Fruit fly (Drosophila melanogaster) whole organism, embryonic: ENCODE data around the gene Jhbp7.

ENCODE experiments used
- B-H1 ChIP-seq: fragments of 200-800 bp; sonication (Bioruptor generic); IDR thresholded peaks from 3 replicates; pipeline ENCODE4 v1.3.6; 2022; ENCODE audit warnings: missing biosample characterization, missing genetic modification characterization
- B-H2 ChIP-seq: fragments of 200-800 bp; sonication (Bioruptor generic); optimal IDR thresholded peaks from 2 replicates; lab custom pipeline; 2018; ENCODE audit warnings: missing biosample characterization, mild to moderate bottlenecking, missing genetic modification characterization
- CG10462 ChIP-seq: fragments of 200-800 bp; sonication (Bioruptor generic); optimal IDR thresholded peaks from 2 replicates; lab custom pipeline; 2016; ENCODE audit warnings: missing biosample characterization, missing genetic modification characterization
- CG12219 ChIP-seq: fragments of 200-800 bp; sonication (Bioruptor generic); optimal IDR thresholded peaks from 3 replicates; lab custom pipeline; 2018; ENCODE audit warnings: missing biosample characterization, mild to moderate bottlenecking, missing genetic modification characterization
- CG12942 ChIP-seq: fragments of 200-800 bp; sonication (Bioruptor generic); optimal IDR thresholded peaks from 3 replicates; lab custom pipeline; 2016; ENCODE audit warnings: missing biosample characterization, missing genetic modification characterization
- CG13296 ChIP-seq: fragments of 200-800 bp; sonication (Bioruptor generic); optimal IDR thresholded peaks from 3 replicates; lab custom pipeline; 2018; ENCODE audit warnings: missing biosample characterization, mild to moderate bottlenecking, missing genetic modification characterization
- CG14014 ChIP-seq: fragments of 200-800 bp; sonication (Bioruptor generic); IDR thresholded peaks from 2 replicates; pipeline ENCODE4 v1.3.6; 2022; ENCODE audit warnings: missing biosample characterization, missing genetic modification characterization
- CG15073 ChIP-seq: fragments of 200-800 bp; sonication (Bioruptor generic); optimal IDR thresholded peaks from 2 replicates; lab custom pipeline; 2016; ENCODE audit warnings: missing biosample characterization, missing genetic modification characterization
- CG17385 ChIP-seq: fragments of 200-800 bp; sonication (Bioruptor generic); optimal IDR thresholded peaks from 3 replicates; lab custom pipeline; 2018; ENCODE audit warnings: missing biosample characterization, mild to moderate bottlenecking, missing genetic modification characterization
- CG1832 ChIP-seq: fragments of 200-800 bp; sonication (Bioruptor generic); optimal IDR thresholded peaks from 2 replicates; lab custom pipeline; 2017; ENCODE audit warnings: missing biosample characterization, mild to moderate bottlenecking, missing genetic modification characterization, inconsistent platforms
- CG18599 ChIP-seq: fragments of 200-800 bp; sonication (Bioruptor generic); optimal IDR thresholded peaks from 3 replicates; lab custom pipeline; 2017; ENCODE audit warnings: missing biosample characterization, missing genetic modification characterization, mild to moderate bottlenecking, moderate library complexity, missing genetic modification reagents
- CG2116 ChIP-seq: fragments of 200-800 bp; sonication (Bioruptor generic); optimal IDR thresholded peaks from 3 replicates; lab custom pipeline; 2018; ENCODE audit warnings: missing biosample characterization, mild to moderate bottlenecking, missing genetic modification characterization
- CG2120 ChIP-seq: fragments of 200-800 bp; sonication (Bioruptor generic); optimal IDR thresholded peaks from 3 replicates; lab custom pipeline; 2016; ENCODE audit warnings: missing biosample characterization, missing genetic modification characterization
- CG2889 ChIP-seq: fragments of 200-800 bp; sonication (Bioruptor generic); IDR thresholded peaks from 3 replicates; pipeline ENCODE4 v1.3.6; 2022; ENCODE audit warnings: missing biosample characterization, missing genetic modification characterization
- CG31224 ChIP-seq: fragments of 200-800 bp; sonication (Bioruptor generic); IDR thresholded peaks from 2 replicates; pipeline ENCODE4 v1.3.6; 2022; ENCODE audit warnings: missing biosample characterization, missing genetic modification characterization
- CG32767 ChIP-seq: fragments of 200-800 bp; sonication (Bioruptor generic); IDR thresholded peaks from 2 replicates; pipeline ENCODE4 v1.3.6; 2022; ENCODE audit warnings: missing biosample characterization, missing genetic modification characterization
- CG3407 ChIP-seq: fragments of 200-800 bp; sonication (Bioruptor generic); optimal IDR thresholded peaks from 2 replicates; lab custom pipeline; 2018; ENCODE audit warnings: missing biosample characterization, mild to moderate bottlenecking, missing genetic modification characterization
- CG3838 ChIP-seq: fragments of 200-800 bp; sonication (Bioruptor generic); optimal IDR thresholded peaks from 3 replicates; lab custom pipeline; 2016; ENCODE audit warnings: missing biosample characterization, missing genetic modification characterization
- CG6654 ChIP-seq: fragments of 200-800 bp; sonication (Bioruptor generic); optimal IDR thresholded peaks from 2 replicates; lab custom pipeline; 2017; ENCODE audit warnings: missing biosample characterization, mild to moderate bottlenecking, missing genetic modification characterization
- Dbx ChIP-seq: fragments of 200-800 bp; sonication (Bioruptor generic); IDR thresholded peaks from 3 replicates; pipeline ENCODE4 v1.3.6; 2022; ENCODE audit warnings: missing biosample characterization, missing genetic modification characterization
- Eip74EF ChIP-seq, 2 experiments: fragments of 200-800 bp in 1 of 2; fragments of >200 bp in 1 of 2; sonication (Bioruptor generic) in 1 of 2; optimal IDR thresholded peaks; 2 replicates each; lab custom pipeline; 2017 to 2019; ENCODE audit warnings: missing biosample characterization in 2 of 2, missing genetic modification characterization in 2 of 2, mild to moderate bottlenecking in 1 of 2, moderate library complexity in 1 of 2
- Fer1 ChIP-seq: fragments of 200-800 bp; sonication (Bioruptor generic); optimal IDR thresholded peaks from 2 replicates; lab custom pipeline; 2017; ENCODE audit warnings: missing biosample characterization, mild to moderate bottlenecking, missing genetic modification characterization
- GATAe ChIP-seq: fragments of 200-800 bp; sonication (Bioruptor generic); conservative IDR thresholded peaks from 2 replicates; pipeline ENCODE4 v1.3.6; 2022; ENCODE audit warnings: missing biosample characterization, missing genetic modification characterization
- Mad ChIP-seq: fragments of 200-800 bp; sonication (Bioruptor generic); optimal IDR thresholded peaks from 2 replicates; lab custom pipeline; 2016; ENCODE audit warnings: missing biosample characterization, missing genetic modification characterization
- NC2α ChIP-seq: fragments of 200-800 bp; sonication (Bioruptor generic); optimal IDR thresholded peaks from 2 replicates; lab custom pipeline; 2016; ENCODE audit warnings: missing biosample characterization, missing genetic modification characterization
- Ptx1 ChIP-seq: fragments of 200-800 bp; sonication (Bioruptor generic); IDR thresholded peaks from 2 replicates; pipeline ENCODE4 v1.3.6; 2022; ENCODE audit warnings: missing biosample characterization, missing genetic modification characterization
- Sox100B ChIP-seq: fragments of 200-800 bp; sonication (Bioruptor generic); optimal IDR thresholded peaks from 3 replicates; lab custom pipeline; 2018; ENCODE audit warnings: missing biosample characterization, mild to moderate bottlenecking, missing genetic modification characterization
- Spps ChIP-seq: fragments of 200-800 bp; sonication (Bioruptor generic); optimal IDR thresholded peaks from 2 replicates; lab custom pipeline; 2018; ENCODE audit warnings: missing biosample characterization, mild to moderate bottlenecking, missing genetic modification characterization
- Sry-β ChIP-seq: fragments of 200-800 bp; sonication (Bioruptor generic); optimal IDR thresholded peaks from 2 replicates; lab custom pipeline; 2018; ENCODE audit warnings: missing biosample characterization, mild to moderate bottlenecking, missing genetic modification characterization, moderate library complexity
- Vsx1 ChIP-seq: fragments of 200-800 bp; sonication (Bioruptor generic); optimal IDR thresholded peaks from 2 replicates; lab custom pipeline; 2017; ENCODE audit warnings: missing biosample characterization, mild to moderate bottlenecking, missing genetic modification characterization, missing genetic modification reagents
- ab ChIP-seq: fragments of 200-800 bp; sonication (Bioruptor generic); optimal IDR thresholded peaks from 2 replicates; lab custom pipeline; 2016; ENCODE audit warnings: missing biosample characterization, missing genetic modification characterization
- bbx ChIP-seq: fragments of 200-800 bp; sonication (Bioruptor generic); IDR thresholded peaks from 2 replicates; pipeline ENCODE4 v1.3.6; 2022; ENCODE audit warnings: missing biosample characterization, missing genetic modification characterization; ENCODE audit not compliant: partially characterized antibody
- cas ChIP-seq: fragments of 200-800 bp; sonication (Bioruptor generic); IDR thresholded peaks from 2 replicates; pipeline ENCODE4 v1.3.6; 2022; ENCODE audit warnings: missing biosample characterization, missing genetic modification characterization
- caup ChIP-seq: fragments of 200-800 bp; sonication (Bioruptor generic); optimal IDR thresholded peaks from 3 replicates; lab custom pipeline; 2017; ENCODE audit warnings: missing biosample characterization, mild to moderate bottlenecking, missing genetic modification characterization, moderate library complexity; ENCODE audit not compliant: severe bottlenecking
- emc ChIP-seq: fragments of 200-800 bp; sonication (Bioruptor generic); optimal IDR thresholded peaks from 2 replicates; lab custom pipeline; 2016; ENCODE audit warnings: missing biosample characterization, missing genetic modification characterization
- ems ChIP-seq: fragments of 200-800 bp; sonication (Bioruptor generic); optimal IDR thresholded peaks from 3 replicates; lab custom pipeline; 2016; ENCODE audit warnings: missing biosample characterization, missing genetic modification characterization
- en ChIP-seq: fragments of 200-800 bp; sonication (Bioruptor generic); optimal IDR thresholded peaks from 2 replicates; lab custom pipeline; 2016; ENCODE audit warnings: missing biosample characterization, missing genetic modification characterization
- esg ChIP-seq: fragments of 200-800 bp; sonication (Bioruptor generic); conservative IDR thresholded peaks from 2 replicates; pipeline ENCODE4 v1.3.6; 2022; ENCODE audit warnings: missing biosample characterization, missing genetic modification characterization
- fu2 ChIP-seq: fragments of 200-800 bp; sonication (Bioruptor generic); optimal IDR thresholded peaks from 2 replicates; lab custom pipeline; 2016; ENCODE audit warnings: missing biosample characterization, missing genetic modification characterization
- gce ChIP-seq: fragments of 200-800 bp; sonication (Bioruptor generic); IDR thresholded peaks from 3 replicates; pipeline ENCODE4 v1.3.6; 2022; ENCODE audit warnings: missing biosample characterization, missing genetic modification characterization
- gsb ChIP-seq: fragments of 200-800 bp; sonication (Bioruptor generic); IDR thresholded peaks from 2 replicates; pipeline ENCODE4 v1.3.6; 2022; ENCODE audit warnings: missing biosample characterization, missing genetic modification characterization
- jumu ChIP-seq: fragments of 200-800 bp; sonication (Bioruptor generic); optimal IDR thresholded peaks from 3 replicates; lab custom pipeline; 2016; ENCODE audit warnings: missing biosample characterization, missing genetic modification characterization
- kay ChIP-seq: fragments of 200-800 bp; sonication (Bioruptor generic); optimal IDR thresholded peaks from 2 replicates; lab custom pipeline; 2016; ENCODE audit warnings: missing biosample characterization, missing genetic modification characterization
- lmd ChIP-seq: fragments of 200-800 bp; sonication (Bioruptor generic); IDR thresholded peaks from 2 replicates; pipeline ENCODE4 v1.3.6; 2022; ENCODE audit warnings: missing biosample characterization, missing genetic modification characterization
- nmo ChIP-seq: fragments of 200-800 bp; sonication (Bioruptor generic); optimal IDR thresholded peaks from 2 replicates; lab custom pipeline; 2018; ENCODE audit warnings: missing biosample characterization, mild to moderate bottlenecking, missing genetic modification characterization, moderate library complexity
- pnt ChIP-seq: fragments of 200-800 bp; sonication (Bioruptor generic); optimal IDR thresholded peaks from 3 replicates; lab custom pipeline; 2016; ENCODE audit warnings: missing biosample characterization, missing genetic modification characterization
- run ChIP-seq: fragments of 200-800 bp; sonication (Bioruptor generic); optimal IDR thresholded peaks from 3 replicates; lab custom pipeline; 2018; ENCODE audit warnings: missing biosample characterization, mild to moderate bottlenecking, missing genetic modification characterization
- slou ChIP-seq: fragments of 200-800 bp; sonication (Bioruptor generic); optimal IDR thresholded peaks from 3 replicates; lab custom pipeline; 2016; ENCODE audit warnings: missing biosample characterization, missing genetic modification characterization
- sqz ChIP-seq: fragments of 200-800 bp; sonication (Bioruptor generic); optimal IDR thresholded peaks from 3 replicates; lab custom pipeline; 2018; ENCODE audit warnings: missing biosample characterization, mild to moderate bottlenecking, missing genetic modification characterization
- tgo ChIP-seq: fragments of 200-800 bp; sonication (Bioruptor generic); IDR thresholded peaks from 3 replicates; pipeline ENCODE4 v1.3.6; 2022; ENCODE audit warnings: missing biosample characterization, missing genetic modification characterization

Gene Jhbp7

DNA sequence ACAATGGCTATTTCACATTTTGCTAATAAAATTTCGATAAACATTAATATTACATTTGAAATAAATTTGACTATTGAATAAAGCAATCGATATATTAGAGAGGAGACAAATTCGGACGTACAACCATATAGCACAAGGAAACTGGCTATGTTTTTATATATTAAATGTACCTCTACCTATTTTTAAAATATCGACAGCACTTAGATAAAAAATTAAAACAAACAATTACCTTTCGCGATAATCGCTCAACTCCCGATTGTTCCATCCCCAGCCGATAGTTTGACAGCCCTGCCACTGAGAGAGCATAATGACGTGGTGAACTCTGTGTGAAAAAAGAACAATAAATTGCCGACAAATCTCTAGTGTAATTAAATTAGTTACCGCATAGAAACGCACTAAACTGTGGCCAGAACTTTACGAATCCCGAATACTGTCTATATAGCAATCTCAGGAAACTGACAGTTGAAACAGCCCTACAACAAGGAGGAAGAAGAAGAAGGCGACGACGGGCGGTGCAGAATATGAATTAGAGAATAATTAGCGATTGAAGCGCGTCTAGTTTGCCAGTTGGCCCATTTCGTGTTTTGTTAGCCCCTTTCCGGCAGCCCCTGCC is 21.3 kb downstream of the Jhbp7 start, which contains the start of gene CG11857 (continued):
- TF ChIP-seq Ptx1 (GFP tag; lab: Robert Waterston, UW): peak; percentile 99
- peak; percentile 90 for TF ChIP-seq en (GFP tag; lab: Kevin White, UChicago)
- TF ChIP-seq nmo (GFP tag; lab: Kevin White, UChicago): peak; percentile 99
- TF ChIP-seq Dbx (GFP tag; lab: Robert Waterston, UW): peak; percentile 99
- TF ChIP-seq B-H1 (GFP tag; lab: Robert Waterston, UW): peak; percentile 98
- peak; percentile 97 for TF ChIP-seq pnt
- peak; percentile 98 for TF ChIP-seq cas (GFP tag; lab: Robert Waterston, UW)
- TF ChIP-seq fu2 (GFP tag; lab: Kevin White, UChicago): peak; percentile 97
- peak; percentile 99 for TF ChIP-seq esg (GFP tag; lab: Robert Waterston, UW)
- TF ChIP-seq CG18599 (GFP tag; lab: Kevin White, UChicago): peak; percentile 97
- peak; percentile 80 for TF ChIP-seq run (tag; lab: Kevin White, UChicago)
- peak; percentile 78 for TF ChIP-seq Sry-β (GFP tag; lab: Kevin White, UChicago)
- peak; percentile 97 for TF ChIP-seq CG32767
- no peak for TF ChIP-seq CG1832 (GFP tag; lab: Kevin White, UChicago)
- TF ChIP-seq jumu (GFP tag; lab: Kevin White, UChicago): peak; percentile 97
- TF ChIP-seq NC2α (GFP tag; lab: Kevin White, UChicago): peak; percentile 90
- TF ChIP-seq slou: peak; percentile 98
- peak; percentile 93 for TF ChIP-seq Sox100B
- TF ChIP-seq CG2889 (GFP tag; lab: Robert Waterston, UW): peak; percentile 99
- TF ChIP-seq CG6654: peak; percentile 88
- TF ChIP-seq tgo (GFP tag; lab: Robert Waterston, UW): peak; percentile 99
- TF ChIP-seq CG3838 (GFP tag; lab: Kevin White, UChicago): peak; percentile 95
- TF ChIP-seq CG12219 (GFP tag; lab: Kevin White, UChicago): peak; percentile 92
- TF ChIP-seq bbx (GFP tag; lab: Robert Waterston, UW): peak; percentile 98
- no peak for TF ChIP-seq sqz
- peak; percentile 94 for TF ChIP-seq emc
- peak; percentile 94 for TF ChIP-seq CG2116 (GFP tag; lab: Kevin White, UChicago)
- peak; percentile 97 for TF ChIP-seq CG31224
- TF ChIP-seq Fer1: peak; percentile 94
- TF ChIP-seq B-H2 (GFP tag; lab: Kevin White, UChicago): peak; percentile 98
- TF ChIP-seq Mad (GFP tag; lab: Kevin White, UChicago): peak; percentile 98
- peak; percentile 99 for TF ChIP-seq CG14014
- peak; percentile 97 for TF ChIP-seq GATAe
- TF ChIP-seq CG15073: peak; percentile 80
- TF ChIP-seq ab: peak; percentile 91
- peak; percentile 96 for TF ChIP-seq gce (GFP tag; lab: Robert Waterston, UW)
- peak; percentile 98 for TF ChIP-seq ems (GFP tag; lab: Kevin White, UChicago)
- peak; percentile 97 for TF ChIP-seq gsb (GFP tag; lab: Robert Waterston, UW)
- TF ChIP-seq CG17385 (GFP tag; lab: Kevin White, UChicago): peak; percentile 94
- TF ChIP-seq CG2120 (GFP tag; lab: Kevin White, UChicago): peak; percentile 99
- TF ChIP-seq Spps: peak; percentile 94
- TF ChIP-seq kay: peak; percentile 98
- TF ChIP-seq CG3407 (GFP tag; lab: Kevin White, UChicago): peak; percentile 94
- peak; percentile 99 for TF ChIP-seq lmd (GFP tag; lab: Robert Waterston, UW)
- TF ChIP-seq Eip74EF (GFP tag; optimal IDR thresholded peaks at IDR 0.05; lab: Kevin White, UChicago): peak in 1 of 2 experiments; percentile 85
- peak; percentile 97 for TF ChIP-seq caup (GFP tag; lab: Kevin White, UChicago)
- TF ChIP-seq Vsx1: peak; percentile 88
- peak; percentile 93 for TF ChIP-seq CG13296 (GFP tag; lab: Kevin White, UChicago)
- peak; percentile 98 for TF ChIP-seq CG12942 (GFP tag; lab: Kevin White, UChicago)
- peak; percentile 97 for TF ChIP-seq CG10462 (GFP tag; lab: Kevin White, UChicago)
